Worm (Caenorhabditis elegans): ENCODE measurements around the gene spk-1.

DNA sequence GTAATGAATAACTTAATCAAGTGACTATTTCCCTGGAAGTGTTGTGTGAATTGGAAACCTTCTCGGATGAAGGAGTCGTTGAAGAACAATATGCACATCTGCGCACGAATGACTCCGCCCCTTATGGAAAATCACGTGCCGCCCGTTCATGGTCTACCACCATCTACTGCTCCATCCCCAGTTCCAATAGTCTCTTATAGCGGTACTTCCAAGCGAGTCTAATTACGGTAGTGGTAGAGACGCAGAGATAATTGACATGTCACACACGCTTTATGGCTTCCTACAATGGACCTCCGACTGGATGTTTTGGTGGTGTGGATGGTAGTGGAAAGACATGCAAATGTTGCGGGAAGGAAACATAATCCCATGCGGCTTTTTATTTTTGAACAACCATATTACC is 5.5 kb upstream of the spk-1 start:
- no peak for TF ChIP-seq let-607 (tag; optimal IDR thresholded peaks at IDR 0.05)
- no peak for TF ChIP-seq tbp1 (GFP tag; optimal IDR thresholded peaks at IDR 0.05)
- no peak for TF ChIP-seq snpc-1.1 (tag; optimal IDR thresholded peaks at IDR 0.05; ENCODE audit: insufficient read depth)
- no peak for TF ChIP-seq ccch-3 (GFP tag; optimal IDR thresholded peaks at IDR 0.05)
- no peak for TF ChIP-seq fkh-3 (tag; optimal IDR thresholded peaks at IDR 0.05)
- no peak for TF ChIP-seq zfh-2 (GFP tag; conservative IDR thresholded peaks at IDR 0.05)
- no peak for TF ChIP-seq lin-35 (GFP tag; optimal IDR thresholded peaks at IDR 0.05)
- TF ChIP-seq tlf-1 (GFP tag; optimal IDR thresholded peaks at IDR 0.05), result no peak
- no peak for TF ChIP-seq unc-62 (GFP tag; optimal IDR thresholded peaks at IDR 0.05)
